Worm (Caenorhabditis elegans): Measurements from ENCODE around the gene nrde-1.
A peak's percentile ranks its signal among the peaks of the same experiment; 100 is the strongest.

Gene nrde-1

DNA sequence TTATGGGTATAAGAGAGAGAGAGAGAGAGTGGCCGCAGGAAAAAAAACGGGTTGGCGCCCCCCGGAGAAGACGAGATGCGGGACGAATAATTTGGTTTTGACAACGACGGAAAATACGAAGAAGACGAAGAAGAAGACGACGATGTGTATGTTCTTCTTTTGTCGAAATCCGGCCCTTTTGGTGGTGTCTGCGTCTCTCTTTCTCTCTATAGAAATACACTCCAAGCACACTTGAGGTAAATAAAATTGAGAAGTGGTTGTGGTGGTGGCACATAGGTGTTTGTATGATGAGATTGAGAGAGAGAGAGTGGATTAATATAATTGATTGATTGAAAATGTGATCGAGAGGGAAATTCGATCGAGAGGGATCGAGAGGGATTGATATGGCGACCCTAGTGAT, 40.4 kb upstream of the nrde-1 start (continued):
- TF ChIP-seq lin-15B (tag; optimal IDR thresholded peaks at IDR 0.05) = no peak
- peak; percentile 13 to 48 for TF ChIP-seq lsy-2 (tag; optimal IDR thresholded peaks at IDR 0.05)
- TF ChIP-seq elt-3 (tag; optimal IDR thresholded peaks at IDR 0.05) = peak in 1 of 6 experiments; percentile 24
- TF ChIP-seq grh-1 (GFP tag; IDR thresholded peaks at IDR 0.05) = no peak; the same call in 1 of the 2 replicates
- no peak for TF ChIP-seq lir-3 (tag; optimal IDR thresholded peaks at IDR 0.05; ENCODE audit: poor library complexity)
- no peak for TF ChIP-seq snpc-4 (tag; optimal IDR thresholded peaks at IDR 0.05)
- no peak for TF ChIP-seq tbx-2 (tag; optimal IDR thresholded peaks at IDR 0.05)
- TF ChIP-seq unc-86 (tag; optimal IDR thresholded peaks at IDR 0.05) = no peak
- peak; percentile 50 for TF ChIP-seq snu-23 (GFP tag; optimal IDR thresholded peaks at IDR 0.05)

DNA sequence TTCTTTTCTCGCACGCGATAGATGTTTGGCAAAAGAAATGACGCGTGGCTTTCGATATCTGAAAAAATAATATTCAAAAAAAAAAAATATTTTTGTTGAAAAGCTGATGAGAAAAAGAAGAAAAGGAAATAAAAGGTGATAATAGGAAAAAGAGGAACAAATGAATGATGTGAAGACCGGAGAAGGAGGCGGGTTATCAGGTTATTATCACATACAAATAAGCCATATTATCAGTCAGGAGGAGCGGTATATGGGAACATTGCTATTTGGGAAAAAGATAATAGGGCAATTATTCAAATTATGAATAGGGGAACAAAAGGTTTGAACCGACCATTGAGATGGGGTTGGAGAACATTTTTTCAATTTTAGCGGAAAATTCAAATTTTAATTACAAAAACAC, 39.1 kb upstream of the nrde-1 start:
- TF ChIP-seq dsc-1 (tag; optimal IDR thresholded peaks at IDR 0.05) = peak; percentile 60
- TF ChIP-seq fkh-10 (GFP tag; optimal IDR thresholded peaks at IDR 0.05) = no peak
- no peak for TF ChIP-seq nhr-47 (tag; optimal IDR thresholded peaks at IDR 0.05)

DNA sequence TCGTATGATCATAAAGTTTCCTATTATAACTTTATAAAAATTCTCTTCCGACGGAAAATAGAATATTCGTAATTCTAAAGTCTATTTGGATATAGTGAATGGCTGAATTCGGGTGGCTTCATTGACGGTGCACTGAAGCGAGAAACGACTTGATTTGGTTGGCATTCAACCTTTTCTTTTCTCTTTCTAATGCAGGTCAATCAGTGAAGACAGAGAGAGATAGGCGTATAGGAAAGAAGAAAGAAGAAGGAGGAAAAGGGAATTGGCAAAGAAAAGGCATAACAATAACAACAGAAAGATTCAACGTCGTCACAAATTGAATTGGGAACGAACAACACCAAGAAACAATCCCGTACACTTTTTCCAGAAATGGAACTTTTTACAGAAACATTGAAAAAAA, 37.8 kb upstream of the nrde-1 start:
- TF ChIP-seq blmp-1 (tag; optimal IDR thresholded peaks at IDR 0.05) (peak; percentile 94), pax-3 (tag; optimal IDR thresholded peaks at IDR 0.05) (no peak)

- TF ChIP-seq dsc-1 (tag; optimal IDR thresholded peaks at IDR 0.05) (peak; percentile 71), tbx-2 (tag; optimal IDR thresholded peaks at IDR 0.05) (peak; percentile 60), mdl-1 (tag; optimal IDR thresholded peaks at IDR 0.05) (peak in 1 of 2 experiments; percentile 30), unc-86 (tag; optimal IDR thresholded peaks at IDR 0.05) (peak; percentile 79), sptf-1 (tag; optimal IDR thresholded peaks at IDR 0.05) (no peak), snu-23 (GFP tag; optimal IDR thresholded peaks at IDR 0.05) (peak; percentile 68), fkh-4 (tag; optimal IDR thresholded peaks at IDR 0.05; ENCODE audit: borderline replicate concordance) (no peak), jun-1 (tag; optimal IDR thresholded peaks at IDR 0.05) (peak; percentile 24), irx-1 (tag; optimal IDR thresholded peaks at IDR 0.05) (peak; percentile 42), elt-3 (tag; optimal IDR thresholded peaks at IDR 0.05) (no peak), mef-2 (tag; optimal IDR thresholded peaks at IDR 0.05) (peak; percentile 4), nhr-20 (tag; optimal IDR thresholded peaks at IDR 0.05) (peak; percentile 6), nhr-19 (GFP tag; conservative IDR thresholded peaks at IDR 0.05) (peak; percentile 47), grh-1 (GFP tag; IDR thresholded peaks at IDR 0.05) (0 out of 2 replicates have a peak, but pooled peaks have one; percentile 6), ceh-82 (tag; optimal IDR thresholded peaks at IDR 0.05) (peak; percentile 49 to 65 (median 55)), fkh-10 (GFP tag; optimal IDR thresholded peaks at IDR 0.05) (peak; percentile 23), aly-2 (tag; optimal IDR thresholded peaks at IDR 0.05) (no peak), skn-1 (tag; optimal IDR thresholded peaks at IDR 0.05) (peak; percentile 5), rnt-1 (tag; optimal IDR thresholded peaks at IDR 0.05) (peak; percentile 79), ceh-8 (GFP tag; optimal IDR thresholded peaks at IDR 0.05) (no peak), isw-1 (GFP tag; IDR thresholded peaks at IDR 0.05) (peak; percentile 45), lin-14 (GFP tag; optimal IDR thresholded peaks at IDR 0.05) (peak; percentile 89), nhr-71 (tag; optimal IDR thresholded peaks at IDR 0.05) (peak; percentile 78), ztf-4 (tag; optimal IDR thresholded peaks at IDR 0.05) (peak; percentile 33), lin-13 (GFP tag; optimal IDR thresholded peaks at IDR 0.05) (peak; percentile 33), lsy-2 (tag; optimal IDR thresholded peaks at IDR 0.05) (peak; percentile 63 to 73), swsn-7 (tag; optimal IDR thresholded peaks at IDR 0.05) (peak; percentile 76), nhr-77 (tag; optimal IDR thresholded peaks at IDR 0.05) (peak; percentile 35), F16B12.6 (tag; optimal IDR thresholded peaks at IDR 0.05) (peak; percentile 35), mep-1 (tag; optimal IDR thresholded peaks at IDR 0.05) (peak; percentile 53), lin-35 (GFP tag; optimal IDR thresholded peaks at IDR 0.05) (peak in 1 of 2 experiments; percentile 28), xbp-1 (tag; optimal IDR thresholded peaks at IDR 0.05) (peak; percentile 60), ces-1 (GFP tag; optimal IDR thresholded peaks at IDR 0.05) (no peak), pax-3 (tag; optimal IDR thresholded peaks at IDR 0.05) (no peak), lin-15B (tag; optimal IDR thresholded peaks at IDR 0.05) (peak; percentile 38), fos-1 (tag; optimal IDR thresholded peaks at IDR 0.05) (peak; percentile 25), blmp-1 (tag; optimal IDR thresholded peaks at IDR 0.05) (no peak), efl-1 (optimal IDR thresholded peaks at IDR 0.05) (peak; percentile 64), efl-1 (GFP tag; optimal IDR thresholded peaks at IDR 0.05 in 1 of 2) (peak; percentile 24 to 94), vab-15 (tag; optimal IDR thresholded peaks at IDR 0.05) (no peak), fkh-8 (tag; optimal IDR thresholded peaks at IDR 0.05) (peak; percentile 65), unc-30 (tag; optimal IDR thresholded peaks at IDR 0.05) (no peak), dpl-1 (GFP tag; optimal IDR thresholded peaks at IDR 0.05) (peak; percentile 7 to 48 (median 27))
Measured at ce11 chrIII:3677378-3677777, 35.9 kb upstream of the nrde-1 start.
